Worm (Caenorhabditis elegans) whole organism, L2 larva: ENCODE measurements around the gene ZK673.1.

ENCODE experiments used
- alr-1 ChIP-seq: fragments of 150-350 bp; optimal IDR thresholded peaks from 2 replicates; lab custom pipeline; 2014; ENCODE audit warnings: missing biosample characterization, missing genetic modification characterization
- elt-3 ChIP-seq: sonication (generic microtip); optimal IDR thresholded peaks from 2 replicates; lab custom pipeline; 2017; ENCODE audit warnings: missing biosample characterization, missing genetic modification characterization
- lin-39 ChIP-seq: fragments of 150-350 bp; optimal IDR thresholded peaks from 2 replicates; lab custom pipeline; 2014; ENCODE audit warnings: missing biosample characterization, missing genetic modification reagents, missing genetic modification characterization
- nhr-10 ChIP-seq: sonication (generic microtip); optimal IDR thresholded peaks from 2 replicates; lab custom pipeline; 2017; ENCODE audit warnings: missing biosample characterization, missing genetic modification characterization
- nhr-77 ChIP-seq: fragments of 150-350 bp; optimal IDR thresholded peaks from 2 replicates; lab custom pipeline; 2014; ENCODE audit warnings: missing biosample characterization, missing genetic modification characterization
- sem-4 ChIP-seq: fragments of 150-350 bp; optimal IDR thresholded peaks from 2 replicates; lab custom pipeline; 2014; ENCODE audit warnings: missing biosample characterization, missing genetic modification reagents, missing genetic modification characterization

DNA sequence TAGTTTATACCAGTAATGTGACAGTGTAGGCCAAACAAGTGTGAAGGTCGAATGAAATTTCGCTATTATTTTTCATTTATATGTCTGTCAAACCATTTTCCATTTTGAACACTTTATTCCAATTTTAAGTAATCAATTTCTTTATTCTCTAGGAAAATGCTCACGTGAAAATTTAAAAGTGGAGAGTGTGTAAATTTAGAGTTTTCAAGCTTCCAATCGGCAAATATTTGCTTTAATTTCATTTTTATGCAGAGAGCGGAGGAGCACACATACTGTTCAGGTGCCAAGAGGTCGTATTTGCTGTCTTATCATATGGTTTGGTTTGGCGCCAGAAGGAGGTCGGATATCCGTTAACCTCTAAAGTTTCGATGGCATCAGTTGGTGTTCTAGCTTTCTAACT, 3.9 kb downstream of the ZK673.1 start:
- TF ChIP-seq alr-1 (tag; lab: Kevin White, UChicago) (no peak), nhr-10 (tag; lab: Kevin White, UChicago) (no peak), lin-39 (tag; lab: Kevin White, UChicago) (no peak), elt-3 (tag; lab: Kevin White, UChicago) (no peak), nhr-77 (no peak), sem-4 (no peak)
